Worm (Caenorhabditis elegans): ENCODE data around the gene F10G7.9.

The F10G7.9 gene

DNA sequence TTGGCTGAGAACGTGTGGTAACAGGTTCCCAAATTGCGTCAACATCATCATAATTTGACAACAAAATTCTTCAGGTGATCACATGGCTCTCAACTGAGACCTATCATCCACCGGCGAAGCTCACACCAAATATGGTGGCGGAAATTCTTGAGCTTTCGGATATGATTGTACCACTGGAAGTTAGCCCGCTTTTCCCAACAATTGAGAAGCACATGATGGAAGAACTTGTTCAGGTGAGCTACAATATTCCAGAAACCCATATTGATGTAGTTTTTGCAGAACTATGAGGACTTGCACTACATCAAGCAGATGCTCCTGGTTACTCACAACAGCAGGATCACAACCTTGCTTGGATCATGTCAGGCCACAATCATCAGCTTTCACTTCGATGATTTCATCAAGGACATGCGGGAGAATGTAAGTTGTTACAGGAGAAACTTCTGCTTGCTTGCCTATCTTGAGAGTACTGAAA, 46.0 kb upstream of the F10G7.9 start, which contains the start of gene F41C3.1:
TSS of gene F41C3.1 (plus strand) at position 51 of the 472 bp plus-strand sequence.
- no peak for TF ChIP-seq pag-3 (tag; optimal IDR thresholded peaks at IDR 0.05; ENCODE audit: borderline replicate concordance, insufficient read depth)
- peak; percentile 8 for TF ChIP-seq nhr-85 (tag)

- peak; percentile 22 for TF ChIP-seq nhr-71 (tag; optimal IDR thresholded peaks at IDR 0.05)
- TF ChIP-seq nhr-85 (tag) = peak; percentile 83
- peak; percentile 17 for TF ChIP-seq lin-14 (GFP tag; optimal IDR thresholded peaks at IDR 0.05)
- no peak for TF ChIP-seq pqm-1 (tag; optimal IDR thresholded peaks at IDR 0.05)
- peak; percentile 26 for TF ChIP-seq nhr-47 (tag; optimal IDR thresholded peaks at IDR 0.05)
- peak; percentile 56 for TF ChIP-seq nhr-90 (tag; optimal IDR thresholded peaks at IDR 0.05; ENCODE audit: poor library complexity)
- peak; percentile 6 for TF ChIP-seq snu-23 (GFP tag; optimal IDR thresholded peaks at IDR 0.05)
- TF ChIP-seq nhr-84 (tag; optimal IDR thresholded peaks at IDR 0.05) = no peak
- no peak for TF ChIP-seq swsn-7 (tag; optimal IDR thresholded peaks at IDR 0.05)
- TF ChIP-seq lsy-2 (tag; optimal IDR thresholded peaks at IDR 0.05) = peak in 1 of 2 experiments; percentile 58
- peak; percentile 18 for TF ChIP-seq nhr-20 (tag; optimal IDR thresholded peaks at IDR 0.05)
- TF ChIP-seq elt-3 (tag; optimal IDR thresholded peaks at IDR 0.05) = peak in 3 of 6 experiments; percentile 18 to 83 (median 35)
These were observed 43.3 kb upstream of the F10G7.9 start, which contains the start of gene F41C3.2 for ce11 chrII:4749581-4749980. Gene F41C3.2, plus strand, starts transcription at chrII:4749968.

ce11 chrII:4748374-4748773, 42.1 kb upstream of the F10G7.9 start:
- peak in 1 of 2 experiments; percentile 48 for TF ChIP-seq mdl-1 (tag; optimal IDR thresholded peaks at IDR 0.05)
- TF ChIP-seq nhr-85 (tag) = peak; percentile 87
- peak; percentile 6 for TF ChIP-seq snu-23 (GFP tag; optimal IDR thresholded peaks at IDR 0.05)
- TF ChIP-seq lin-14 (GFP tag; optimal IDR thresholded peaks at IDR 0.05) = peak; percentile 5
- no peak for TF ChIP-seq rnt-1 (tag; optimal IDR thresholded peaks at IDR 0.05)
- TF ChIP-seq Y116A8C.19 (tag; optimal IDR thresholded peaks at IDR 0.05; ENCODE audit: borderline replicate concordance) = no peak
- TF ChIP-seq nhr-71 (tag; optimal IDR thresholded peaks at IDR 0.05) = peak; percentile 56
- peak; percentile 31 for TF ChIP-seq tbx-2 (tag; optimal IDR thresholded peaks at IDR 0.05)
- no peak for TF ChIP-seq blmp-1 (tag; optimal IDR thresholded peaks at IDR 0.05)
- TF ChIP-seq lin-35 (GFP tag; optimal IDR thresholded peaks at IDR 0.05) = peak in 1 of 2 experiments; percentile 14
- peak; percentile 1 for TF ChIP-seq mep-1 (tag; optimal IDR thresholded peaks at IDR 0.05)
- peak; percentile 41 for TF ChIP-seq nhr-19 (GFP tag; conservative IDR thresholded peaks at IDR 0.05)
- TF ChIP-seq nhr-90 (tag; optimal IDR thresholded peaks at IDR 0.05; ENCODE audit: poor library complexity) = no peak
- TF ChIP-seq xbp-1 (tag; optimal IDR thresholded peaks at IDR 0.05) = no peak
- TF ChIP-seq alr-1 (tag; optimal IDR thresholded peaks at IDR 0.05; ENCODE audit: borderline replicate concordance) = no peak
- no peak for TF ChIP-seq hlh-17 (GFP tag; optimal IDR thresholded peaks at IDR 0.05; ENCODE audit: borderline replicate concordance)
- TF ChIP-seq nhr-20 (tag; optimal IDR thresholded peaks at IDR 0.05) = peak; percentile 61
- TF ChIP-seq ces-1 (GFP tag; optimal IDR thresholded peaks at IDR 0.05) = no peak
- no peak for TF ChIP-seq lin-15B (tag; optimal IDR thresholded peaks at IDR 0.05)
- TF ChIP-seq elt-3 (tag; optimal IDR thresholded peaks at IDR 0.05) = peak in 3 of 6 experiments; percentile 27 to 65 (median 46)
- TF ChIP-seq skn-1 (tag; optimal IDR thresholded peaks at IDR 0.05) = no peak
- no peak for TF ChIP-seq sptf-1 (tag; optimal IDR thresholded peaks at IDR 0.05)
- TF ChIP-seq unc-86 (tag; optimal IDR thresholded peaks at IDR 0.05) = no peak
- TF ChIP-seq efl-1 (optimal IDR thresholded peaks at IDR 0.05) = no peak
- TF ChIP-seq efl-1 (GFP tag; optimal IDR thresholded peaks at IDR 0.05 in 1 of 2) = peak in 1 of 2 experiments; percentile 93
- peak; percentile 3 for TF ChIP-seq unc-130 (tag; optimal IDR thresholded peaks at IDR 0.05)

DNA sequence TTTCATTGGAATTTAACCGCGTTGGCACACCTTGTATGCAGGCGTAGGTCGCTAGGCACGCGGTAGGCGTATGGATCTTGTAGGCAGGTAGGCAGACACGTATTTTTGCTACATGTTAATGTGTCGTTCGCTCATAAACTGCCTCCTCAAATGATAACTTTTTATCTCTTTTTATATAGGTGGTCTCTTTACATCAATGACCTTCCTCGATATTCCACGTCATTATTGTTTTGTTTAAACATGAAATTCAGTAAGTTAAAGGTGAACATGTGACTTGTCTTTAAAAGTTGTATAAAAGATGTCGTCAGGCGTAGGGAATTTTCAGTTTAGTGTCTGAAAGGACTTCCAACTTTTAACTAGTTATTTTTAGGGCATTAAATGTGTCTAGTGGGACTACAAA, 41.4 kb upstream of the F10G7.9 start:
- peak; percentile 71 for TF ChIP-seq nhr-85 (tag)
- TF ChIP-seq mdl-1 (tag; optimal IDR thresholded peaks at IDR 0.05) = no peak
- no peak for TF ChIP-seq efl-1 (optimal IDR thresholded peaks at IDR 0.05)
- TF ChIP-seq efl-1 (GFP tag; optimal IDR thresholded peaks at IDR 0.05 in 1 of 2) = peak in 1 of 2 experiments; percentile 55
- peak; percentile 21 for TF ChIP-seq nhr-71 (tag; optimal IDR thresholded peaks at IDR 0.05)
- TF ChIP-seq elt-3 (tag; optimal IDR thresholded peaks at IDR 0.05) = peak in 1 of 6 experiments; percentile 51
- TF ChIP-seq sup-37 (GFP tag; optimal IDR thresholded peaks at IDR 0.05) = no peak
- TF ChIP-seq lin-14 (GFP tag; optimal IDR thresholded peaks at IDR 0.05) = peak; percentile 8
